Fruit fly (Drosophila melanogaster): ENCODE data around the gene CG31674.

dm6 chr2L:20805624-20806339 lies 25.3 kb upstream of the CG31674 start:
- TF ChIP-seq Hmr (GFP tag; optimal IDR thresholded peaks at IDR 0.05), result peak; percentile 97
- TF ChIP-seq emc (GFP tag; optimal IDR thresholded peaks at IDR 0.05), result peak; percentile 64
- TF ChIP-seq CG2120 (GFP tag; optimal IDR thresholded peaks at IDR 0.05), result peak; percentile 96
- TF ChIP-seq bigmax (GFP tag; optimal IDR thresholded peaks at IDR 0.05), result peak; percentile 64
- TF ChIP-seq crc (GFP tag; optimal IDR thresholded peaks at IDR 0.05), result peak; percentile 55
- TF ChIP-seq Deaf1 (tag; optimal IDR thresholded peaks at IDR 0.05), result peak; percentile 81
- peak; percentile 80 for TF ChIP-seq mirr (GFP tag; optimal IDR thresholded peaks at IDR 0.05)
- peak; percentile 97 for TF ChIP-seq CG7556 (GFP tag; optimal IDR thresholded peaks at IDR 0.05)
- peak; percentile 94 for TF ChIP-seq BtbVII (GFP tag; optimal IDR thresholded peaks at IDR 0.05)
- TF ChIP-seq Awh (GFP tag; IDR thresholded peaks at IDR 0.05), result peak; percentile 93
- TF ChIP-seq ewg (GFP tag; optimal IDR thresholded peaks at IDR 0.05), result peak; percentile 89
- TF ChIP-seq Dad (GFP tag; optimal IDR thresholded peaks at IDR 0.05), result peak; percentile 63
- TF ChIP-seq CG9797 (GFP tag; optimal IDR thresholded peaks at IDR 0.05), result peak; percentile 35
- TF ChIP-seq vnd (GFP tag; IDR thresholded peaks at IDR 0.05; ENCODE audit: partially characterized antibody), result peak; percentile 87

Data from whole organism, embryonic.